Worm (Caenorhabditis elegans): ENCODE results near the gene fcho-1.

Gene fcho-1

DNA sequence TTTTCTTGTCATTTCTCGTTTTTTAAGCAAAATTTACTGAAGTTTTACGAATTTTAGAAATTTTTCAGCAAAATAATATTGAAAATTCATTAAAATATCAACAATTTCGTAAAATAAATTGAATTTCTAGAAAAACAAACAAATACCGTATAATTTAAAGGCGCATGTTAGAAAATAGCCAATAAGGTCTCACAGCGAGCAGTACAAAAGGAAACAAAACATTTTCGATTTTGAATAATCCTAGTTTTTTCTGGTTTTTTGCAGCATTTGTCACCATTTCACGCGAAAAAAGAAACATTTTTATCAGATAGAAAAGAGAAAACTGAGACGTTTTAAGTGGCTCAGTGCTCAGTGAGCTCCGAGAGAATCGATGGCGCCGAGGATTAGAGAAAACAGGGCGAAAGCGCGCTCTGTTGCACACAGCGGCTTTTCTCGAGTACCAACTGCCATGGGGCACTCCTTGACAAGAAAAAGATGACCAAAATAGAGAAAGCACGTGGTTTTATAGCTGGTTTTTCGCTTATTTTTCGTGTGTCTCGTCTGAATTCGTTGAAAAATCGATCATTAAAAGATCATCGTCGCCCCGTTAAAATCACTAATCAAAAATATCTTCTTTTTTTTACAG lies at the start of gene fcho-1, which contains the start of gene alh-6:
Gene fcho-1 (plus strand): TSS at position 624 of the 625 bp plus-strand sequence.
Gene alh-6 (minus strand): TSS at position 242 of the 625 bp plus-strand sequence.
- TF ChIP-seq jun-1 (tag; optimal IDR thresholded peaks at IDR 0.05) (no peak), lin-15B (tag; optimal IDR thresholded peaks at IDR 0.05) (peak; percentile 32), mab-9 (GFP tag; IDR thresholded peaks at IDR 0.05) (no peak), zip-4 (GFP tag; optimal IDR thresholded peaks at IDR 0.05) (no peak), egl-13 (tag; optimal IDR thresholded peaks at IDR 0.05) (no peak), pax-3 (tag; optimal IDR thresholded peaks at IDR 0.05) (no peak), lin-13 (GFP tag; optimal IDR thresholded peaks at IDR 0.05) (no peak), nhr-20 (tag; optimal IDR thresholded peaks at IDR 0.05) (peak; percentile 19), tbx-2 (tag; optimal IDR thresholded peaks at IDR 0.05) (no peak), alr-1 (tag; optimal IDR thresholded peaks at IDR 0.05; ENCODE audit: borderline replicate concordance) (no peak), ztf-11 (tag; optimal IDR thresholded peaks at IDR 0.05) (no peak), unc-62 (GFP tag; optimal IDR thresholded peaks at IDR 0.05) (no peak), unc-86 (tag; optimal IDR thresholded peaks at IDR 0.05) (no peak), sox-4 (tag; optimal IDR thresholded peaks at IDR 0.05) (no peak), dsc-1 (tag; optimal IDR thresholded peaks at IDR 0.05) (no peak), nhr-12 (tag; optimal IDR thresholded peaks at IDR 0.05) (no peak), aha-1 (tag; optimal IDR thresholded peaks at IDR 0.05) (no peak), lin-14 (GFP tag; optimal IDR thresholded peaks at IDR 0.05) (peak; percentile 63), nhr-47 (tag; optimal IDR thresholded peaks at IDR 0.05) (peak; percentile 25), C16A3.4 (tag; optimal IDR thresholded peaks at IDR 0.05) (no peak), C04F5.9 (tag; optimal IDR thresholded peaks at IDR 0.05) (no peak), ceh-90 (tag; optimal IDR thresholded peaks at IDR 0.05) (no peak), C34B4.2 (tag; optimal IDR thresholded peaks at IDR 0.05) (no peak), hlh-4 (tag; optimal IDR thresholded peaks at IDR 0.05) (no peak), fkh-8 (tag; optimal IDR thresholded peaks at IDR 0.05) (no peak), nhr-19 (GFP tag; conservative IDR thresholded peaks at IDR 0.05) (no peak), lin-35 (GFP tag; optimal IDR thresholded peaks at IDR 0.05) (peak; percentile 28 to 46), elt-2 (tag; optimal IDR thresholded peaks at IDR 0.05) (no peak), lsy-2 (tag; optimal IDR thresholded peaks at IDR 0.05) (peak in 1 of 2 experiments; percentile 24), nhr-84 (tag; optimal IDR thresholded peaks at IDR 0.05) (no peak), swsn-7 (tag; optimal IDR thresholded peaks at IDR 0.05) (no peak), nhr-85 (tag) (no peak), nhr-71 (tag; optimal IDR thresholded peaks at IDR 0.05) (no peak), isw-1 (GFP tag; IDR thresholded peaks at IDR 0.05) (peak; percentile 14; the same call in 1 of the 2 replicates), xbp-1 (tag; optimal IDR thresholded peaks at IDR 0.05) (no peak), aly-2 (tag; optimal IDR thresholded peaks at IDR 0.05) (no peak), nhr-28 (tag; optimal IDR thresholded peaks at IDR 0.05) (no peak), unc-98 (GFP tag; IDR thresholded peaks at IDR 0.05) (no peak), Y116A8C.19 (tag; optimal IDR thresholded peaks at IDR 0.05; ENCODE audit: borderline replicate concordance) (no peak), tlp-1 (tag; optimal IDR thresholded peaks at IDR 0.05) (no peak), mdl-1 (tag; optimal IDR thresholded peaks at IDR 0.05) (peak in 1 of 2 experiments; percentile 19), skn-1 (tag; optimal IDR thresholded peaks at IDR 0.05) (peak; percentile 3), fkh-4 (tag; optimal IDR thresholded peaks at IDR 0.05; ENCODE audit: borderline replicate concordance) (no peak), lir-3 (tag; optimal IDR thresholded peaks at IDR 0.05; ENCODE audit: poor library complexity) (no peak), ceh-63 (GFP tag; optimal IDR thresholded peaks at IDR 0.05) (no peak), nhr-237 (tag; optimal IDR thresholded peaks at IDR 0.05) (no peak), ceh-82 (tag; optimal IDR thresholded peaks at IDR 0.05) (peak in 1 of 3 experiments; percentile 11), elt-3 (tag; optimal IDR thresholded peaks at IDR 0.05) (peak in 1 of 6 experiments; percentile 8), efl-1 (optimal IDR thresholded peaks at IDR 0.05) (peak; percentile 24 to 27), efl-1 (GFP tag; optimal IDR thresholded peaks at IDR 0.05 in 1 of 2) (peak in 1 of 2 experiments; percentile 36), grh-1 (GFP tag; IDR thresholded peaks at IDR 0.05) (no peak), mep-1 (tag; optimal IDR thresholded peaks at IDR 0.05) (no peak), irx-1 (tag; optimal IDR thresholded peaks at IDR 0.05) (no peak)

Measured in whole organism, L1 larva.